Worm (Caenorhabditis elegans) whole organism, young adult: ENCODE measurements around the gene F13A2.9.

Source experiments
- B0261.1 ChIP-seq: sonication (generic microtip); optimal IDR thresholded peaks from 2 replicates; lab custom pipeline; 2016; ENCODE audit warnings: mild to moderate bottlenecking, missing genetic modification characterization, moderate library complexity, missing compliant biosample characterization
- B0336.3 ChIP-seq: fragments of 200-800 bp; sonication (Bioruptor generic); IDR thresholded peaks from 2 replicates; pipeline ENCODE4 v1.3.6; 2022; ENCODE audit warnings: missing genetic modification characterization, missing compliant biosample characterization
- F33H1.4 ChIP-seq: fragments of 200-800 bp; sonication (Bioruptor generic); IDR thresholded peaks from 2 replicates; pipeline ENCODE4 v1.3.6; 2022; ENCODE audit warnings: missing genetic modification reagents, missing genetic modification characterization, missing compliant biosample characterization
- T26A5.8 ChIP-seq: sonication (generic microtip); optimal IDR thresholded peaks from 2 replicates; lab custom pipeline; 2016; ENCODE audit warnings: missing genetic modification characterization, missing compliant biosample characterization
- Y53F4B.3 ChIP-seq: fragments of 200-800 bp; sonication (Bioruptor generic); IDR thresholded peaks from 2 replicates; pipeline ENCODE4 v1.3.6; 2022; ENCODE audit warnings: missing genetic modification reagents, missing genetic modification characterization, missing compliant biosample characterization
- Y56A3A.18 ChIP-seq: fragments of 200-800 bp; sonication (Bioruptor generic); IDR thresholded peaks from 2 replicates; pipeline ENCODE4 v1.3.6; 2022; ENCODE audit warnings: missing genetic modification reagents, missing genetic modification characterization, missing compliant biosample characterization
- Y67H2A.10 ChIP-seq: fragments of 200-800 bp; sonication (Bioruptor generic); conservative IDR thresholded peaks from 2 replicates; pipeline ENCODE4 v1.3.6; 2022; ENCODE audit warnings: missing genetic modification reagents, missing genetic modification characterization, missing compliant biosample characterization
- Y95B8A.8 ChIP-seq: fragments of 200-800 bp; sonication (Bioruptor generic); IDR thresholded peaks from 2 replicates; pipeline ENCODE4 v1.3.6; 2022; ENCODE audit warnings: missing genetic modification reagents, missing genetic modification characterization, missing compliant biosample characterization
- akir-1 ChIP-seq: fragments of 200-800 bp; sonication (Bioruptor generic); optimal IDR thresholded peaks from 2 replicates; lab custom pipeline; 2018; ENCODE audit warnings: mild to moderate bottlenecking, missing genetic modification characterization, moderate library complexity, missing compliant biosample characterization
- attf-3 ChIP-seq: fragments of 200-800 bp; sonication (Bioruptor generic); conservative IDR thresholded peaks from 2 replicates; pipeline ENCODE4 v1.3.6; 2022; ENCODE audit warnings: missing genetic modification reagents, missing genetic modification characterization, missing compliant biosample characterization
- attf-6 ChIP-seq: fragments of 200-800 bp; sonication (Bioruptor generic); IDR thresholded peaks from 2 replicates; pipeline ENCODE4 v1.3.6; 2022; ENCODE audit warnings: missing genetic modification reagents, missing genetic modification characterization, missing compliant biosample characterization
- bed-2 ChIP-seq: fragments of 200-800 bp; sonication (Bioruptor generic); IDR thresholded peaks from 2 replicates; pipeline ENCODE4 v1.3.6; 2022; ENCODE audit warnings: missing genetic modification reagents, missing genetic modification characterization, missing compliant biosample characterization
- ceh-100 ChIP-seq: fragments of 200-800 bp; sonication (Bioruptor generic); IDR thresholded peaks from 2 replicates; pipeline ENCODE4 v1.3.6; 2022; ENCODE audit warnings: missing genetic modification reagents, missing genetic modification characterization, missing compliant biosample characterization
- ceh-27 ChIP-seq: fragments of 200-800 bp; sonication (Bioruptor generic); optimal IDR thresholded peaks from 2 replicates; lab custom pipeline; 2018; ENCODE audit warnings: mild to moderate bottlenecking, missing genetic modification characterization, moderate library complexity, missing compliant biosample characterization
- die-1 ChIP-seq: sonication (generic microtip); optimal IDR thresholded peaks from 2 replicates; lab custom pipeline; 2016; ENCODE audit warnings: missing genotype, mild to moderate bottlenecking, missing genetic modification characterization, missing compliant biosample characterization
- egl-44 ChIP-seq: fragments of 200-800 bp; sonication (Bioruptor generic); IDR thresholded peaks from 2 replicates; pipeline ENCODE4 v1.3.6; 2022; ENCODE audit warnings: missing genetic modification reagents, missing genetic modification characterization, missing compliant biosample characterization
- egrh-3 ChIP-seq: fragments of 200-800 bp; sonication (Bioruptor generic); IDR thresholded peaks from 2 replicates; pipeline ENCODE4 v1.3.6; 2022; ENCODE audit warnings: missing genetic modification reagents, missing genetic modification characterization, missing compliant biosample characterization
- ets-4 ChIP-seq: fragments of 200-800 bp; sonication (Bioruptor generic); optimal IDR thresholded peaks from 2 replicates; lab custom pipeline; 2018; ENCODE audit warnings: mild to moderate bottlenecking, missing genetic modification characterization, missing compliant biosample characterization
- fkh-3 ChIP-seq: sonication (generic microtip); optimal IDR thresholded peaks from 2 replicates; lab custom pipeline; 2016; ENCODE audit warnings: mild to moderate bottlenecking, missing genetic modification characterization, missing compliant biosample characterization
- gei-17 ChIP-seq: fragments of 200-800 bp; sonication (Bioruptor generic); optimal IDR thresholded peaks from 2 replicates; lab custom pipeline; 2018; ENCODE audit warnings: mild to moderate bottlenecking, missing genetic modification characterization, missing compliant biosample characterization
- him-1 ChIP-seq: sonication (generic microtip); optimal IDR thresholded peaks from 2 replicates; lab custom pipeline; 2016; ENCODE audit warnings: missing genotype, missing genetic modification reagents, missing genetic modification characterization, missing compliant biosample characterization
- hrde-1 ChIP-seq: sonication (generic microtip); optimal IDR thresholded peaks from 2 replicates; lab custom pipeline; 2016; ENCODE audit warnings: missing genetic modification characterization, mild to moderate bottlenecking, missing compliant biosample characterization, moderate library complexity, missing genotype, missing genetic modification reagents, borderline replicate concordance
- lag-1 ChIP-seq: fragments of 200-800 bp; sonication (Bioruptor generic); IDR thresholded peaks from 2 replicates; pipeline ENCODE4 v1.3.6; 2022; ENCODE audit warnings: missing genetic modification reagents, missing genetic modification characterization, missing compliant biosample characterization
- let-526 ChIP-seq: fragments of 200-800 bp; sonication (Bioruptor generic); IDR thresholded peaks from 2 replicates; pipeline ENCODE4 v1.3.6; 2022; ENCODE audit warnings: missing genetic modification reagents, missing genetic modification characterization, missing compliant biosample characterization
- let-607 ChIP-seq, 2 experiments: fragments of 200-800 bp in 1 of 2; sonication (Bioruptor generic) in 1 of 2; sonication (generic microtip) in 1 of 2; optimal IDR thresholded peaks; 2 replicates each; lab custom pipeline; 2016 to 2018; ENCODE audit warnings: mild to moderate bottlenecking in 2 of 2, missing compliant biosample characterization in 2 of 2, missing genetic modification characterization in 2 of 2, moderate library complexity in 2 of 2, missing genotype in 1 of 2
- lin-26 ChIP-seq: fragments of 200-800 bp; sonication (Bioruptor generic); IDR thresholded peaks from 2 replicates; pipeline ENCODE4 v1.3.6; 2022; ENCODE audit warnings: missing genetic modification reagents, missing genetic modification characterization, missing compliant biosample characterization
- lsl-1 ChIP-seq: fragments of 200-800 bp; sonication (Bioruptor generic); optimal IDR thresholded peaks from 2 replicates; lab custom pipeline; 2018; ENCODE audit warnings: mild to moderate bottlenecking, missing genetic modification characterization, moderate library complexity, missing compliant biosample characterization
- lsy-27 ChIP-seq: sonication (generic microtip); optimal IDR thresholded peaks from 2 replicates; lab custom pipeline; 2017; ENCODE audit warnings: missing genetic modification characterization, mild to moderate bottlenecking, missing compliant biosample characterization, antibody characterized with exemption, missing genotype, borderline replicate concordance; ENCODE audit not compliant: insufficient read depth
- madf-6 ChIP-seq: fragments of 200-800 bp; sonication (Bioruptor generic); IDR thresholded peaks from 2 replicates; pipeline ENCODE4 v1.3.6; 2022; ENCODE audit warnings: missing genetic modification reagents, missing genetic modification characterization, missing compliant biosample characterization
- madf-8 ChIP-seq: fragments of 200-800 bp; sonication (Bioruptor generic); conservative IDR thresholded peaks from 2 replicates; pipeline ENCODE4 v1.3.6; 2022; ENCODE audit warnings: missing genetic modification reagents, missing genetic modification characterization, missing compliant biosample characterization
- mcd-1 ChIP-seq: fragments of 200-800 bp; sonication (Bioruptor generic); IDR thresholded peaks from 2 replicates; pipeline ENCODE4 v1.3.6; 2022; ENCODE audit warnings: missing genetic modification reagents, missing genetic modification characterization, missing compliant biosample characterization
- mes-4 ChIP-seq: sonication (generic microtip); optimal IDR thresholded peaks from 2 replicates; lab custom pipeline; 2016; ENCODE audit warnings: missing genotype, missing genetic modification characterization, missing compliant biosample characterization
- nfya-2 ChIP-seq: fragments of 200-800 bp; sonication (Bioruptor generic); IDR thresholded peaks from 2 replicates; pipeline ENCODE4 v1.3.6; 2022; ENCODE audit warnings: missing genetic modification reagents, missing genetic modification characterization, missing compliant biosample characterization
- nfyb-1 ChIP-seq: fragments of 200-800 bp; sonication (Bioruptor generic); IDR thresholded peaks from 2 replicates; pipeline ENCODE4 v1.3.6; 2022; ENCODE audit warnings: missing genetic modification reagents, missing genetic modification characterization, missing compliant biosample characterization
- nhr-80 ChIP-seq: sonication (generic microtip); optimal IDR thresholded peaks from 2 replicates; lab custom pipeline; 2016; ENCODE audit warnings: missing genetic modification characterization, missing compliant biosample characterization
- pbrm-1 ChIP-seq: fragments of 200-800 bp; sonication (Bioruptor generic); IDR thresholded peaks from 2 replicates; pipeline ENCODE4 v1.3.6; 2022; ENCODE audit warnings: missing genetic modification reagents, missing genetic modification characterization, missing compliant biosample characterization
- rec-8 ChIP-seq, 2 experiments: sonication (generic microtip); optimal IDR thresholded peaks; 2 replicates each; lab custom pipeline; 2016; ENCODE audit warnings: mild to moderate bottlenecking in 2 of 2, missing genetic modification characterization in 2 of 2, missing genetic modification reagents in 2 of 2, missing genotype in 2 of 2, missing biosample characterization in 1 of 2, missing compliant biosample characterization in 1 of 2, moderate library complexity in 1 of 2
- repo-1 ChIP-seq: sonication (generic microtip); optimal IDR thresholded peaks from 2 replicates; lab custom pipeline; 2017; ENCODE audit warnings: mild to moderate bottlenecking, missing genetic modification characterization, missing compliant biosample characterization
- rpc-1 ChIP-seq, 2 experiments: fragments of 150-350 bp in 1 of 2; sonication (generic microtip) in 1 of 2; optimal IDR thresholded peaks; 2 replicates each; lab custom pipeline; 2014 to 2018; ENCODE audit warnings: missing biosample characterization in 1 of 2, missing genetic modification characterization in 1 of 2, missing genetic modification reagents in 1 of 2, missing genotype in 1 of 2
- sdz-38 ChIP-seq: sonication (generic microtip); optimal IDR thresholded peaks from 2 replicates; lab custom pipeline; 2016; ENCODE audit warnings: missing genotype, missing genetic modification characterization, missing compliant biosample characterization
- tbp1 ChIP-seq: fragments of 200-800 bp; sonication (Bioruptor generic); optimal IDR thresholded peaks from 2 replicates; lab custom pipeline; 2018; ENCODE audit warnings: mild to moderate bottlenecking, missing genetic modification characterization, missing compliant biosample characterization
- unc-62 ChIP-seq: fragments of 150-350 bp; optimal IDR thresholded peaks from 2 replicates; lab custom pipeline; 2014; ENCODE audit warnings: missing biosample characterization, missing genetic modification reagents, missing genetic modification characterization
- zfh-2 ChIP-seq: fragments of 200-800 bp; sonication (Bioruptor generic); conservative IDR thresholded peaks from 2 replicates; pipeline ENCODE4 v1.3.6; 2022; ENCODE audit warnings: missing genetic modification reagents, missing genetic modification characterization, missing compliant biosample characterization
- ztf-28 ChIP-seq: fragments of 200-800 bp; sonication (Bioruptor generic); IDR thresholded peaks from 2 replicates; pipeline ENCODE4 v1.3.6; 2022; ENCODE audit warnings: missing genetic modification reagents, missing genetic modification characterization, missing compliant biosample characterization

The F13A2.9 gene

DNA sequence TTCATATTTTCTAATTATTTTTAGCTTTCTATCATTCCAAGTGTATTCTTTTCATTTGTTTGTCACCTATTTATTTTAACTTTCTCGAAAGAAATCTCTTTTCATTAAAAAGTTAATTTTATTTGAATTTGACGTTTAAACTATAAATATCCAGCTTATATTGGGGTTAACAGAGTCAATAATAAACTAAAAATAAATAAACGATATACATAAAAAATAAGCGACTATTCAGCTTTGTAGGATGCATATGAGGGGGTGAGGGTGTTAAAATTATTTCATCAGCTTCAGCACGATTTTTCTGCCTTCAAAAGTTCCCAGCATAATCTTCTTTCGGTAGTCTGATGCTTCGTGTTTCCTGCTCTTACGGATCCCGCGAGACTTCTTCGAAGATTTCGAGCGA is 13.6 kb downstream of the F13A2.9 start (continued):
- peak; percentile 14 for TF ChIP-seq lsl-1 (GFP tag; lab: Kevin White, UChicago)
- no peak for TF ChIP-seq T26A5.8 (tag; lab: Kevin White, UChicago)
- TF ChIP-seq Y67H2A.10 (GFP tag; lab: Robert Waterston, UW) = no peak
- no peak for TF ChIP-seq Y95B8A.8 (GFP tag; lab: Robert Waterston, UW)
- TF ChIP-seq hrde-1 (tag; lab: Kevin White, UChicago) = peak; percentile 15
- peak in 1 of 2 experiments; percentile 24 for TF ChIP-seq rec-8 (tag; optimal IDR thresholded peaks at IDR 0.05; lab: Kevin White, UChicago)
- no peak for TF ChIP-seq ceh-100 (GFP tag; lab: Robert Waterston, UW)
- TF ChIP-seq ets-4 = no peak
- no peak for TF ChIP-seq egl-44 (GFP tag; lab: Robert Waterston, UW)
- no peak for TF ChIP-seq nhr-80 (tag; lab: Kevin White, UChicago)
- no peak for TF ChIP-seq lag-1 (GFP tag; lab: Robert Waterston, UW)
- TF ChIP-seq madf-6 (GFP tag; lab: Robert Waterston, UW) = peak; percentile 59
- TF ChIP-seq let-526 (GFP tag; lab: Robert Waterston, UW) = no peak
- TF ChIP-seq gei-17 (GFP tag; lab: Kevin White, UChicago) = no peak
- no peak for TF ChIP-seq bed-2 (GFP tag; lab: Robert Waterston, UW)
- TF ChIP-seq repo-1 (tag; lab: Kevin White, UChicago) = no peak
- TF ChIP-seq ceh-27 = no peak
- TF ChIP-seq attf-3 (GFP tag; lab: Robert Waterston, UW) = no peak
- no peak for TF ChIP-seq fkh-3
- TF ChIP-seq Y56A3A.18 (GFP tag; lab: Robert Waterston, UW) = no peak
- TF ChIP-seq lsy-27 = no peak
- no peak for TF ChIP-seq Y53F4B.3 (GFP tag; lab: Robert Waterston, UW)
- no peak for TF ChIP-seq akir-1
- TF ChIP-seq B0336.3 (GFP tag; lab: Robert Waterston, UW) = no peak
- no peak for TF ChIP-seq sdz-38
- TF ChIP-seq attf-6 (GFP tag; lab: Robert Waterston, UW) = no peak
- no peak for TF ChIP-seq pbrm-1
- TF ChIP-seq die-1 = no peak
- TF ChIP-seq tbp1 (GFP tag; lab: Kevin White, UChicago) = no peak
- no peak for TF ChIP-seq him-1 (tag; lab: Kevin White, UChicago)
- TF ChIP-seq ztf-28 (GFP tag; lab: Robert Waterston, UW) = no peak
- no peak for TF ChIP-seq mcd-1
- no peak for TF ChIP-seq mes-4 (tag; lab: Kevin White, UChicago)
- TF ChIP-seq let-607 (tag; optimal IDR thresholded peaks at IDR 0.05; lab: Kevin White, UChicago) = no peak
- no peak for TF ChIP-seq unc-62 (GFP tag; lab: Kevin White, UChicago)
- 0 out of 2 replicates have a peak, but pooled peaks have one; percentile 14 for TF ChIP-seq madf-8 (GFP tag; lab: Robert Waterston, UW)
- no peak for TF ChIP-seq B0261.1 (tag; lab: Kevin White, UChicago)
- TF ChIP-seq nfya-2 (GFP tag; lab: Robert Waterston, UW) = no peak
- no peak for TF ChIP-seq F33H1.4 (GFP tag; lab: Robert Waterston, UW)

DNA sequence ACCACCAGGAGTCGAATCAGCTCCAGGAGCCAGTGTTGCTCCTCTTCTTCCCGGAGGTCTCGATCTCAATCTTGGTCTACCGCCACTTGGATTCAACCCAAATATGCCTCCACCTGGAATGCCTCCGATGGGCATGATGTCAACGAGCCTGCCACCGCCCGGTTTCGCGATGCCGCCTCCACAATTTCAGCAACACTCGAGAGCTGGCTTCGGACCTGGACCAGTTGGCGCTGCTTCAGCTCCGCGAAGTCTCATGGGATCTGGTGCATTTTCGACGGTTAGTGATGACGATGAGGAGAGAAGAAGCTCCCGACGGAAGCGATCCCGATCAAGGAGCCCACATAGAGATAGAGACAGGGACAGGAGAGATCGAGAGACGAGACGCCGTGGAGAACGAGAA is 14.3 kb downstream of the F13A2.9 start:
- TF ChIP-seq rpc-1 (optimal IDR thresholded peaks at IDR 0.05; lab: Kevin White, UChicago) = no peak
- TF ChIP-seq rpc-1 (tag; optimal IDR thresholded peaks at IDR 0.05; lab: Kevin White, UChicago) = no peak
- no peak for TF ChIP-seq nfyb-1 (GFP tag; lab: Robert Waterston, UW)
- no peak for TF ChIP-seq lin-26 (GFP tag; lab: Robert Waterston, UW)
- peak; percentile 85 for TF ChIP-seq zfh-2 (GFP tag; lab: Robert Waterston, UW)
- peak; percentile 51; the same call in 1 of the 2 replicates for TF ChIP-seq egrh-3 (GFP tag; lab: Robert Waterston, UW)
